Worm (Caenorhabditis elegans) whole organism, mixed stage, embryonic: ENCODE measurements around the gene H35B03.1.

Experiments used
- bed-3 ChIP-seq: fragments of 200-800 bp; sonication (Bioruptor generic); optimal IDR thresholded peaks from 3 replicates; lab custom pipeline; 2018; ENCODE audit warnings: mild to moderate bottlenecking, missing genetic modification characterization, moderate library complexity, missing compliant biosample characterization
- ces-1 ChIP-seq: fragments of 150-350 bp; optimal IDR thresholded peaks from 2 replicates; lab custom pipeline; 2014; ENCODE audit warnings: missing biosample characterization, missing genetic modification reagents, missing genetic modification characterization
- elt-1 ChIP-seq: sonication (generic microtip); optimal IDR thresholded peaks from 2 replicates; lab custom pipeline; 2017; ENCODE audit warnings: missing genetic modification characterization, mild to moderate bottlenecking, missing compliant biosample characterization, antibody characterized with exemption, moderate library complexity, borderline replicate concordance; ENCODE audit not compliant: insufficient read depth
- elt-3 ChIP-seq: fragments of 150-350 bp; optimal IDR thresholded peaks from 2 replicates; lab custom pipeline; 2014; ENCODE audit warnings: missing biosample characterization, missing genetic modification characterization
- hlh-1 ChIP-seq: fragments of 150-350 bp; optimal IDR thresholded peaks from 2 replicates; lab custom pipeline; 2014; ENCODE audit warnings: missing biosample characterization, missing genetic modification reagents, missing genetic modification characterization
- lin-13 ChIP-seq: fragments of 150-350 bp; optimal IDR thresholded peaks from 2 replicates; lab custom pipeline; 2014; ENCODE audit warnings: missing biosample characterization, missing genetic modification characterization
- mep-1 ChIP-seq: fragments of 150-350 bp; optimal IDR thresholded peaks from 2 replicates; lab custom pipeline; 2017; ENCODE audit warnings: missing biosample characterization, missing genetic modification reagents, missing genetic modification characterization, inconsistent platforms
- nhr-12 ChIP-seq: fragments of 150-350 bp; optimal IDR thresholded peaks from 2 replicates; lab custom pipeline; 2014; ENCODE audit warnings: missing biosample characterization, missing genetic modification characterization
- nhr-237 ChIP-seq: fragments of 150-350 bp; optimal IDR thresholded peaks from 2 replicates; lab custom pipeline; 2014; ENCODE audit warnings: missing biosample characterization, missing genetic modification characterization
- pha-4 ChIP-seq: fragments of 150-350 bp; optimal IDR thresholded peaks from 2 replicates; lab custom pipeline; 2018; ENCODE audit warnings: missing biosample characterization, missing genetic modification reagents, missing genetic modification characterization
- snpc-4 ChIP-seq: fragments of 150-350 bp; optimal IDR thresholded peaks from 2 replicates; lab custom pipeline; 2014; ENCODE audit warnings: missing biosample characterization, missing genetic modification characterization
- unc-39 ChIP-seq: fragments of 150-350 bp; optimal IDR thresholded peaks from 2 replicates; lab custom pipeline; 2014; ENCODE audit warnings: missing biosample characterization, missing genetic modification characterization
- unc-62 ChIP-seq: fragments of 150-350 bp; optimal IDR thresholded peaks from 2 replicates; lab custom pipeline; 2014; ENCODE audit warnings: missing biosample characterization, missing genetic modification reagents, missing genetic modification characterization

DNA sequence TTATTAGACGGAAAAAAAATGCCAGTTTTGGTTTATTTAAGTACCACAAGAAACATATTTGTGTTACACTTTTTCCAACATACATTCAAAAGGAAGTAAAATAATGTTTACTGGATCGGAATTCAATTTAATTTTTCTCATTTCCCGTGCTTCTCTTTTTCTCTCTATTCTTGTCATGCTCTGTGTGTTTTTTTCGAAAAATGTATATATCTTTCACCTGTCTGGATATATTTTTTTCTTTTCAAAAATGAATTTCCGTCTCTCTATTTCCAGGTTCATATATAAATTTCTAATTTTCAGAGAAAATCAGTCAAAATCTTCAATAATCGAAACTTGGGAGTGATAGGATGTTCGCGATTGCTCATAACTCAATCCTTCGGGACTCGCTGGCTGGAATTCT lies at the start of gene H35B03.1:
- TF ChIP-seq unc-62 (GFP tag; lab: Kevin White, UChicago) = no peak
- TF ChIP-seq elt-1 (tag; lab: Kevin White, UChicago) = no peak
- TF ChIP-seq snpc-4 (tag; lab: Kevin White, UChicago) = no peak
- TF ChIP-seq elt-3 (tag; lab: Kevin White, UChicago) = no peak
- TF ChIP-seq bed-3 (GFP tag; lab: Kevin White, UChicago) = no peak
- no peak for TF ChIP-seq nhr-12 (tag; lab: Kevin White, UChicago)
- TF ChIP-seq mep-1 (tag; lab: Kevin White, UChicago) = no peak
- no peak for TF ChIP-seq unc-39 (tag; lab: Kevin White, UChicago)
- TF ChIP-seq ces-1 (GFP tag; lab: Kevin White, UChicago) = peak; percentile 37
- no peak for TF ChIP-seq lin-13 (tag; lab: Kevin White, UChicago)
- no peak for TF ChIP-seq nhr-237
- no peak for TF ChIP-seq pha-4 (tag; lab: Kevin White, UChicago)
- no peak for TF ChIP-seq hlh-1 (tag; lab: Kevin White, UChicago)
